Worm (Caenorhabditis elegans): Measurements from ENCODE around the gene pck-3.

Gene pck-3

DNA sequence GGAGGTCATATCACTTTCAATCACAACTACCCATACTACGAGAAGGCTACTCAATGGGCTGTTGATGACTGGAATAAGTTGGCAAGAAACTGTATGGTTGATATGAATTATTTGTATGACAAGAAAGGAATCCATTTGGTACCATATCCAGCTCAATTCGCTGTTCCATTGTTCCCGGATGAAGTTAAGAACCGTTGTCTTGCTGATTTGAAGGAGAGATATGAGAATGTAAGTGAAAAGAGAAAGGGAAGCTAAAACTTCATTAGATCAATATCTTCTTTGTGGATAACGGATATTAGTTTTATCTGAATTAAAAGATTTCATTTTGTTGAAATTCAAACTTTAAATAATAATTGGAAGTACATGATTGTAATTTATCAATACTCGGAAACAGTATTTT is 9.8 kb upstream of the pck-3 start:
- TF ChIP-seq odd-2 (tag; optimal IDR thresholded peaks at IDR 0.05): no peak
- TF ChIP-seq unc-55 (GFP tag; optimal IDR thresholded peaks at IDR 0.05): no peak
- no peak for TF ChIP-seq ceh-45 (GFP tag; IDR thresholded peaks at IDR 0.05)
- TF ChIP-seq elt-2 (tag; optimal IDR thresholded peaks at IDR 0.05): no peak
- TF ChIP-seq ama-1 (optimal IDR thresholded peaks at IDR 0.05): no peak
- no peak for TF ChIP-seq Y22D7AL.16 (tag; optimal IDR thresholded peaks at IDR 0.05)
- no peak for TF ChIP-seq ahr-1 (tag; optimal IDR thresholded peaks at IDR 0.05)
- no peak for TF ChIP-seq sox-2 (GFP tag; IDR thresholded peaks at IDR 0.05)
- TF ChIP-seq ceh-31 (tag; optimal IDR thresholded peaks at IDR 0.05): no peak
- no peak for TF ChIP-seq nfya-1 (tag; optimal IDR thresholded peaks at IDR 0.05)
- no peak for TF ChIP-seq zip-5 (tag; optimal IDR thresholded peaks at IDR 0.05)
- no peak for TF ChIP-seq fkh-10 (GFP tag; optimal IDR thresholded peaks at IDR 0.05)
- TF ChIP-seq T23F11.4 (GFP tag; optimal IDR thresholded peaks at IDR 0.05): no peak
- TF ChIP-seq dmd-4 (tag; optimal IDR thresholded peaks at IDR 0.05; ENCODE audit: borderline replicate concordance): no peak
- no peak for TF ChIP-seq unc-42 (tag; optimal IDR thresholded peaks at IDR 0.05)
- no peak for TF ChIP-seq ceh-24 (tag; optimal IDR thresholded peaks at IDR 0.05)
- no peak for TF ChIP-seq pqm-1 (tag; optimal IDR thresholded peaks at IDR 0.05)
- TF ChIP-seq hlh-8 (tag; optimal IDR thresholded peaks at IDR 0.05): no peak
- no peak for TF ChIP-seq ceh-2 (tag; optimal IDR thresholded peaks at IDR 0.05)
- TF ChIP-seq pag-3 (tag; optimal IDR thresholded peaks at IDR 0.05; ENCODE audit: borderline replicate concordance): no peak

DNA sequence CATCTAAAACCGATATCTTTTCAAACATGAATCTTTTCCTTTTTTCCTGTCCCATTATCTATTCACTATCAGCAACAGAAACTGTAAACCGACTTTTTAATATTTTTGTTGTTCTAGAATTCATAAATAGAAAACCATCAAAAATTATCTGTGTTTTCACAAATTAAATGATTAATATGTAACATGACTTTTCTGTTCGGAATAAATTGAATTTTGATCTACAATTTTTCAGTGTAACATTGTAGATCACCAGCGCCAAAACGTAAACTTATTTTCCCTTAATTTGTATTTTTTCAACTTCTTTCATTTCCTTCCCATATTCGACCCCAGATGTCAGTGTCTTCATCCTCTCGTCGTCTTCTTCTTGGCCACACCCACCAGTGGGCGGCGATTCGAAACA is 5.2 kb upstream of the pck-3 start, which contains the start of gene H04M03.3:
TSS of gene H04M03.3 (plus strand) at position 301 of the 400 bp plus-strand sequence.
- no peak for TF ChIP-seq F13H6.1 (tag; optimal IDR thresholded peaks at IDR 0.05)
- TF ChIP-seq C08G9.2 (tag; optimal IDR thresholded peaks at IDR 0.05): no peak
- no peak for TF ChIP-seq K02D7.2 (tag; optimal IDR thresholded peaks at IDR 0.05)
- no peak for TF ChIP-seq ceh-45 (GFP tag; IDR thresholded peaks at IDR 0.05)
- no peak for TF ChIP-seq gmeb-2 (tag; optimal IDR thresholded peaks at IDR 0.05)
- TF ChIP-seq lin-11 (tag; optimal IDR thresholded peaks at IDR 0.05): no peak
- TF ChIP-seq pqm-1 (tag; optimal IDR thresholded peaks at IDR 0.05): no peak
- TF ChIP-seq nhr-232 (tag; optimal IDR thresholded peaks at IDR 0.05): no peak
- TF ChIP-seq sox-2 (GFP tag; IDR thresholded peaks at IDR 0.05): no peak
- no peak for TF ChIP-seq ceh-14 (tag; optimal IDR thresholded peaks at IDR 0.05)
- no peak for TF ChIP-seq rnt-1 (tag; optimal IDR thresholded peaks at IDR 0.05)

DNA sequence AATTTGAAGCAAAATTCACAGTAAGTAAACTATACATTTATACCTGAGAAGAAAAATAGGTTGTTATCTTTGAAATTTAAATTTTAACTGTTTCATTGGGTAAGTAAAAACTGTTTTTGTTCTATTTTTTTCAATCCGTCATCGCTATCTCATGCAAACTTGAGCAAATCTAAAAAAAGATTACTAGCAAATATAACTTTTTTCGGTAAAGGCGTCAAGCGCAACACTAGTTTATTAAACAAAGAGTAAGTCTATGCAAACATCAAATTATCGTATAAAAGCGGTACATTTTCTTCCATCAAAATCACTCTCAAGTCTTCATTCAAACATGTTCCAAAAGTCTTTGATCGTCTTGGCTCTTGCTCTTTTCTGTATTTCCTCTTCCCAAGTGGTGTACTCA is 1.3 kb upstream of the pck-3 start, which contains the start of gene nspb-6:
TSS of gene nspb-6 (plus strand) at position 301 of the 400 bp plus-strand sequence.
- no peak for TF ChIP-seq hlh-15 (tag; optimal IDR thresholded peaks at IDR 0.05)

DNA sequence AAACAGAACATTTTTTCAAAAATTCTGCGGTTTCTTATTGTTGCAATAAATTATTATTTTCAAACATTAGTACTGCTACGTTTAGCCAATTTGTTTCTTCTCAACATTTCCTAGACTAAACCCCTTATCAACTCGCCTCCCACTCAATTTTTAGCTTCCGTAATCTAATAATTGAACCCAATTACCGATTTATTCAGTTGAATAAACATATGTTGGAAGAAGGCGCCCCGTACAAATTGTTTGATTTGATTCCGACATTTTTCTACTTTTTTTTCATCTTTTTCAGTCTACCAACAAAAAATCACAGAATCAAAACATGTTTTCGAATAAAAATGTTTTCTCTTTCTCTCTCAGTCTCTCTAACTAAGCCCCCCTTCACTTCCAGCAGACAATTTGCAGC is 6.3 kb downstream of the pck-3 start:
- TF ChIP-seq tbx-7 (tag; optimal IDR thresholded peaks at IDR 0.05): no peak
- TF ChIP-seq unc-42 (tag; optimal IDR thresholded peaks at IDR 0.05): peak; percentile 85

DNA sequence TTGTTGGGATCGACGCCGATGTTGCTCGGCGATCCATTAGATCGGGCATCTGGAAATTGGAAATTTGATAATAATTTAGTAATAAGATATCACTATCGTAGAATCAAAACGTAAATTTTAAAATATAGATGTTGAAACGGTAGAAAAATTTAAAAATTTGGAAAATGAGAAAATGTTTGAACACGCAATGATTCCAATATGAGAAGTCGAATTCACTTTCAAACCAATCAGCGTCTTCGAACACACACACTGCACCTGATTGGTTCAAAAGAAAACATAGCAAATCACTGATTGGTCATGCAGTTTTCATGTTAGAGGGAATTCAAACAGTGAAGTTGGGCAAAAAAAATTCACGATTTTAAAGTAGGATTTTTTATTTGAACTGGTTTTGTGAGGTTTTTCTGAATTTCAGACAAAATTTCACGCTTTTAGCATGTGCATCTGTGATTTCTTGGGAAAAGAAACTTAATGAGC is 6.9 kb downstream of the pck-3 start, which contains the start of gene H04M03.12:
TSS of gene H04M03.12 (minus strand) at position 51 of the 474 bp plus-strand sequence.
- TF ChIP-seq pat-9 (tag; optimal IDR thresholded peaks at IDR 0.05): no peak
- TF ChIP-seq nfya-1 (tag; optimal IDR thresholded peaks at IDR 0.05): peak; percentile 53

DNA sequence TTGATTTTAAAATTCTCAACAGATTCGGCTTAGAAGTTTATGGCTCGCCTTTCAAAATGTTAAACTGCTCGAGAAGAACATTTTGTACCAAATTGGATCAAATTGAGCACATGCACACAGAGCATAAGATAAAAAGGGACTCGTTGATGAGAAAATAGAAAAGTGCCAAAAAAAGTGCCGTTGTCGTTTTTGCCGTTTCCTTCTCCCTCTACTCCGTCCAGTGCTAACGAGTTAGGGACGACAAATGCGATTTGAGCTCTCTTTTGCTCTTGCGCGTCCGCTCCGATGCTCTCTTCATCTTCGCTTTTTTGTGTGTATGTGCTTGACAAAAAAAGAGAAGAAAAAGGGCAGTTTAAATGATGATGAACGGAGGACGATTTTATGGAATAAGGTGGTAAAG is 18.7 kb downstream of the pck-3 start:
- no peak for TF ChIP-seq ztf-16 (tag; optimal IDR thresholded peaks at IDR 0.05)
- TF ChIP-seq unc-42 (tag; optimal IDR thresholded peaks at IDR 0.05): peak; percentile 91
- no peak for TF ChIP-seq ceh-24 (tag; optimal IDR thresholded peaks at IDR 0.05)
